Worm (Caenorhabditis elegans) whole organism, L3 larva: ENCODE data around the gene scav-3.

Experiments used
- R02D3.7 ChIP-seq: fragments of 150-350 bp; optimal IDR thresholded peaks from 2 replicates; lab custom pipeline; 2014; ENCODE audit warnings: missing biosample characterization, missing genetic modification characterization
- ama-1 ChIP-seq: fragments of 150-350 bp; optimal IDR thresholded peaks from 2 replicates; lab custom pipeline; 2018
- ceh-28 ChIP-seq: fragments of 150-350 bp; optimal IDR thresholded peaks from 2 replicates; lab custom pipeline; 2014; ENCODE audit warnings: missing biosample characterization, missing genetic modification reagents, missing genetic modification characterization
- ceh-82 ChIP-seq: fragments of 150-350 bp; optimal IDR thresholded peaks from 2 replicates; lab custom pipeline; 2014; ENCODE audit warnings: missing biosample characterization, missing genetic modification characterization
- ceh-9 ChIP-seq: sonication (generic microtip); optimal IDR thresholded peaks from 2 replicates; lab custom pipeline; 2018; ENCODE audit warnings: missing biosample characterization, missing genetic modification characterization
- daf-12 ChIP-seq: fragments of 150-350 bp; optimal IDR thresholded peaks from 2 replicates; lab custom pipeline; 2014; ENCODE audit warnings: missing biosample characterization, missing genetic modification reagents, missing genetic modification characterization
- egl-27 ChIP-seq: sonication (generic microtip); optimal IDR thresholded peaks from 4 replicates; lab custom pipeline; 2017; ENCODE audit warnings: missing biosample characterization, missing genetic modification reagents, missing genetic modification characterization
- egl-5 ChIP-seq: fragments of 150-350 bp; optimal IDR thresholded peaks from 2 replicates; lab custom pipeline; 2017; ENCODE audit warnings: missing biosample characterization, missing genetic modification reagents, missing genetic modification characterization, inconsistent platforms
- elt-2 ChIP-seq: sonication (generic microtip); optimal IDR thresholded peaks from 2 replicates; lab custom pipeline; 2016; ENCODE audit warnings: missing genetic modification reagents, mild to moderate bottlenecking, missing genetic modification characterization, missing compliant biosample characterization
- elt-3 ChIP-seq, 3 experiments: fragments of 150-350 bp in 1 of 3; sonication (generic microtip) in 2 of 3; optimal IDR thresholded peaks; 2 replicates in 2 of 3; 4 replicates in 1 of 3; lab custom pipeline; 2014 to 2017; ENCODE audit warnings: missing biosample characterization in 3 of 3, missing genetic modification characterization in 3 of 3
- eor-1 ChIP-seq, 2 experiments: fragments of 150-350 bp; optimal IDR thresholded peaks; 2 replicates each; lab custom pipeline; 2014 to 2018; ENCODE audit warnings: missing biosample characterization in 2 of 2, missing genetic modification characterization in 2 of 2
- fkh-2 ChIP-seq: fragments of 150-350 bp; optimal IDR thresholded peaks from 2 replicates; lab custom pipeline; 2014; ENCODE audit warnings: missing biosample characterization, missing genetic modification reagents, missing genetic modification characterization
- hmg-11 ChIP-seq: sonication (generic microtip); optimal IDR thresholded peaks from 2 replicates; lab custom pipeline; 2016; ENCODE audit warnings: missing genetic modification characterization, missing compliant biosample characterization
- jun-1 ChIP-seq: fragments of 150-350 bp; optimal IDR thresholded peaks from 2 replicates; lab custom pipeline; 2014; ENCODE audit warnings: missing biosample characterization, missing genetic modification reagents, missing genetic modification characterization
- lin-15B ChIP-seq: fragments of 150-350 bp; optimal IDR thresholded peaks from 2 replicates; lab custom pipeline; 2014; ENCODE audit warnings: missing biosample characterization, missing genetic modification characterization
- lin-39 ChIP-seq: fragments of 150-350 bp; optimal IDR thresholded peaks from 2 replicates; lab custom pipeline; 2018; ENCODE audit warnings: missing biosample characterization, missing genetic modification reagents, missing genetic modification characterization
- mml-1 ChIP-seq: fragments of 150-350 bp; sonication (generic microtip); optimal IDR thresholded peaks from 3 replicates; lab custom pipeline; 2014; ENCODE audit warnings: missing biosample characterization, missing genetic modification characterization
- nfya-1 ChIP-seq: sonication (generic microtip); optimal IDR thresholded peaks from 2 replicates; lab custom pipeline; 2017; ENCODE audit warnings: missing genetic modification characterization, mild to moderate bottlenecking, missing compliant biosample characterization, antibody characterized with exemption, moderate library complexity; ENCODE audit not compliant: insufficient read depth
- nhr-11 ChIP-seq: fragments of 150-350 bp; optimal IDR thresholded peaks from 2 replicates; lab custom pipeline; 2014; ENCODE audit warnings: missing biosample characterization, missing genetic modification characterization
- nhr-23 ChIP-seq: fragments of 150-350 bp; optimal IDR thresholded peaks from 2 replicates; lab custom pipeline; 2014; ENCODE audit warnings: missing biosample characterization, missing genetic modification reagents, missing genetic modification characterization
- nhr-25 ChIP-seq: sonication (generic microtip); optimal IDR thresholded peaks from 2 replicates; lab custom pipeline; 2017; ENCODE audit warnings: missing biosample characterization, missing genetic modification characterization
- nhr-28 ChIP-seq: fragments of 150-350 bp; optimal IDR thresholded peaks from 2 replicates; lab custom pipeline; 2014; ENCODE audit warnings: missing biosample characterization, missing genetic modification characterization
- nhr-43 ChIP-seq: sonication (generic microtip); optimal IDR thresholded peaks from 2 replicates; lab custom pipeline; 2016; ENCODE audit warnings: mild to moderate bottlenecking, missing genetic modification characterization, missing compliant biosample characterization; ENCODE audit not compliant: poor library complexity, severe bottlenecking
- nhr-67 ChIP-seq: fragments of 150-350 bp; optimal IDR thresholded peaks from 2 replicates; lab custom pipeline; 2014; ENCODE audit warnings: missing biosample characterization, missing genetic modification characterization
- nhr-76 ChIP-seq: fragments of 150-350 bp; sonication (generic microtip); optimal IDR thresholded peaks from 5 replicates; lab custom pipeline; 2014; ENCODE audit warnings: missing biosample characterization, missing genetic modification characterization
- pha-4 ChIP-seq: fragments of 150-350 bp; optimal IDR thresholded peaks from 2 replicates; lab custom pipeline; 2014; ENCODE audit warnings: missing biosample characterization, missing genetic modification reagents, missing genetic modification characterization
- pqm-1 ChIP-seq: fragments of 150-350 bp; optimal IDR thresholded peaks from 2 replicates; lab custom pipeline; 2017; ENCODE audit warnings: missing biosample characterization, missing genetic modification characterization, inconsistent platforms
- skn-1 ChIP-seq: fragments of 150-350 bp; optimal IDR thresholded peaks from 2 replicates; lab custom pipeline; 2014; ENCODE audit warnings: missing biosample characterization, missing genetic modification characterization
- snpc-4 ChIP-seq: fragments of 150-350 bp; optimal IDR thresholded peaks from 2 replicates; lab custom pipeline; 2014; ENCODE audit warnings: missing biosample characterization, missing genetic modification characterization
- unc-39 ChIP-seq: sonication (generic microtip); optimal IDR thresholded peaks from 4 replicates; lab custom pipeline; 2017; ENCODE audit warnings: missing biosample characterization, missing genetic modification characterization
- unc-62 ChIP-seq: fragments of 150-350 bp; sonication (generic microtip); optimal IDR thresholded peaks from 4 replicates; lab custom pipeline; 2014; ENCODE audit warnings: missing biosample characterization, missing genetic modification reagents, missing genetic modification characterization
- zag-1 ChIP-seq: fragments of 150-350 bp; optimal IDR thresholded peaks from 2 replicates; lab custom pipeline; 2014; ENCODE audit warnings: missing biosample characterization, missing genetic modification characterization
- ztf-11 ChIP-seq: fragments of 150-350 bp; optimal IDR thresholded peaks from 2 replicates; lab custom pipeline; 2014; ENCODE audit warnings: missing biosample characterization, missing genetic modification characterization
- ztf-4 ChIP-seq: fragments of 150-350 bp; optimal IDR thresholded peaks from 2 replicates; lab custom pipeline; 2014; ENCODE audit warnings: missing biosample characterization, missing genetic modification characterization

Gene scav-3

ce11 chrIII:12456801-12457647 lies at the start of gene scav-3, which contains the start of gene Y49E10.21:
Gene scav-3 (minus strand): TSS chrIII:12456850.
Gene Y49E10.21 (plus strand): TSS chrIII:12457597.
- peak; percentile 35 for TF ChIP-seq pqm-1 (tag; lab: Kevin White, UChicago)
- no peak for TF ChIP-seq hmg-11
- no peak for TF ChIP-seq unc-62 (GFP tag; lab: Kevin White, UChicago)
- TF ChIP-seq pha-4 (tag; lab: Kevin White, UChicago), result peak; percentile 90
- peak; percentile 1 for TF ChIP-seq snpc-4 (tag; lab: Kevin White, UChicago)
- peak; percentile 56 for TF ChIP-seq egl-5
- peak; percentile 73 for TF ChIP-seq ceh-28 (tag; lab: Kevin White, UChicago)
- peak; percentile 57 for TF ChIP-seq nhr-11
- peak; percentile 47 for TF ChIP-seq nfya-1 (tag; lab: Kevin White, UChicago)
- TF ChIP-seq lin-15B, result peak; percentile 53
- peak; percentile 40 for TF ChIP-seq elt-2
- no peak for TF ChIP-seq unc-39 (tag; lab: Kevin White, UChicago)
- TF ChIP-seq nhr-25 (tag; lab: Kevin White, UChicago), result peak; percentile 27
- peak; percentile 8 for TF ChIP-seq nhr-23 (tag; lab: Kevin White, UChicago)
- TF ChIP-seq, all 47 proteins: peak for 11

- TF ChIP-seq nfya-1 (tag; lab: Kevin White, UChicago) (peak; percentile 42), elt-3 (tag; optimal IDR thresholded peaks at IDR 0.05; lab: Kevin White, UChicago) (no peak), hmg-11 (peak; percentile 34)
These were observed 42.6 kb upstream of the scav-3 start, which contains the start of gene sql-1 for ce11 chrIII:12499245-12499644. Gene sql-1 (plus strand): TSS chrIII:12499557.

DNA sequence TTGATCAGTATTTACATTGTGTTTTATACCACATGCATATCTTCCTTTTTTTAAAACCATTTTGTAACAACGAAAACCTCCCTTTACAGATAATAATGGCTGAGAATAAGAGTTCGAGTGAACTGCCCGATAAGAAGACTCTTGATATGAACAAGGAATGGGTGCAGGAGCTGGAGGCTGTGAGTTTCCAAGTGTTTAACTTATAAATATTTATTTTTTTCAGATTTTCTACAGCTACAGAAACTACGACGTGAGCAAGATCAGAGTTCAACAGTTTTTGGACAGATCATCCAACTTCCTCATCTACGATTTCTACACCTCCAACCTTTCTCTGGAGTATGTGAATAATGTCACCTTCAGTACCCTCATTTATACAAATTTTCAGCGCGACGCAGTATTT lies 39.8 kb upstream of the scav-3 start, which contains the start of gene herd-1:
herd-1 (plus strand) TSS at position 90 of the 400 bp plus-strand sequence.
- no peak for TF ChIP-seq ztf-4
- no peak for TF ChIP-seq daf-12 (tag; lab: Kevin White, UChicago)
- TF ChIP-seq unc-39 (tag; lab: Kevin White, UChicago), result no peak
- TF ChIP-seq eor-1 (tag; optimal IDR thresholded peaks at IDR 0.05; lab: Kevin White, UChicago), result no peak
- no peak for TF ChIP-seq fkh-2
- no peak for TF ChIP-seq lin-39 (tag; lab: Kevin White, UChicago)
- no peak for TF ChIP-seq ama-1 (lab: Kevin White, UChicago)
- no peak for TF ChIP-seq nhr-23 (tag; lab: Kevin White, UChicago)
- no peak for TF ChIP-seq nhr-28 (tag; lab: Kevin White, UChicago)
- no peak for TF ChIP-seq nfya-1 (tag; lab: Kevin White, UChicago)
- TF ChIP-seq elt-3 (tag; optimal IDR thresholded peaks at IDR 0.05; lab: Kevin White, UChicago), result no peak
- no peak for TF ChIP-seq hmg-11
- TF ChIP-seq lin-15B, result no peak
- no peak for TF ChIP-seq zag-1
- TF ChIP-seq ceh-82 (tag; lab: Kevin White, UChicago), result no peak
- TF ChIP-seq egl-27 (tag; lab: Kevin White, UChicago), result no peak
- no peak for TF ChIP-seq jun-1 (tag; lab: Kevin White, UChicago)
- TF ChIP-seq pqm-1 (tag; lab: Kevin White, UChicago), result no peak
- no peak for TF ChIP-seq nhr-67 (tag; lab: Kevin White, UChicago)

ce11 chrIII:12495594-12496096 lies 39.0 kb upstream of the scav-3 start, which contains the start of the genes Y111B2A.1 and Y111B2A.2:
Gene Y111B2A.1 (minus strand): TSS chrIII:12495644.
Gene Y111B2A.2 (plus strand): TSS chrIII:12496086.
- TF ChIP-seq nhr-11 (no peak), nhr-43 (tag; lab: Kevin White, UChicago) (no peak), pha-4 (tag; lab: Kevin White, UChicago) (no peak), ztf-11 (no peak), skn-1 (no peak), elt-2 (no peak), R02D3.7 (tag; lab: Kevin White, UChicago) (no peak), mml-1 (no peak), egl-27 (tag; lab: Kevin White, UChicago) (no peak), nhr-76 (tag; lab: Kevin White, UChicago) (no peak), unc-39 (tag; lab: Kevin White, UChicago) (no peak), elt-3 (tag; optimal IDR thresholded peaks at IDR 0.05; lab: Kevin White, UChicago) (no peak), ztf-4 (no peak), ceh-9 (no peak), fkh-2 (no peak)
